Worm (Caenorhabditis elegans) whole organism, midembryonic: Measurements from ENCODE around the gene yif-1.

Experiments used
- flt-1 ChIP-seq: fragments of 200-800 bp; sonication (Bioruptor generic); IDR thresholded peaks from 2 replicates; pipeline ENCODE4 v1.3.6; 2022; ENCODE audit warnings: missing genetic modification characterization, missing compliant biosample characterization
- med-1 ChIP-seq: sonication (generic microtip); optimal IDR thresholded peaks from 2 replicates; lab custom pipeline; 2017; ENCODE audit warnings: missing genetic modification characterization, mild to moderate bottlenecking, missing compliant biosample characterization, antibody characterized with exemption, missing genetic modification reagents; ENCODE audit not compliant: insufficient read depth

DNA sequence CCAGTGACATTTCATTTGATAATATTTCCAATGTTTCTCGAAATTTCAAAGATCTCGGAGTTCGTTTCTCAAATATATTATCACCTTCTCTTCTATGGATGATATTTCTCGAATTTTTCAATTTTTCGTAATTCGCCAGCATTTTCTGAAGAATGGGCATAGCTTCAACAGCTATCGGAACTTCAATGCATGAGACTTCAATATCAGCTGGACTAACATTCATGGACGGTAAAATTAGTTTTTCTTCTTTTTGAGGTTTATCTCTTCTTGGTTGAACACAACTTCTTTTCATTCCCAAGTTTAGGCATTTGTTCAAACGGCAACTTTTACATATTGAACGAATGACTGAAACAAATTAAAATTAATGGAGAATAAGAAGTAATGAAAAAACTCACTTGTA, 26.2 kb upstream of the yif-1 start:
- TF ChIP-seq flt-1 (GFP tag; lab: Robert Waterston, UW), result no peak
- no peak for TF ChIP-seq med-1
